Worm (Caenorhabditis elegans) whole organism, young adult: ENCODE results near the gene fbn-1.

Experiments
- D2030.7 ChIP-seq: fragments of 200-800 bp; sonication (Bioruptor generic); IDR thresholded peaks from 2 replicates; pipeline ENCODE4 v1.3.6; 2022; ENCODE audit warnings: missing genetic modification reagents, missing genetic modification characterization, missing compliant biosample characterization
- F22D6.2 ChIP-seq: sonication (generic microtip); optimal IDR thresholded peaks from 2 replicates; lab custom pipeline; 2016; ENCODE audit warnings: mild to moderate bottlenecking, missing genetic modification characterization, missing compliant biosample characterization
- F33H1.4 ChIP-seq: fragments of 200-800 bp; sonication (Bioruptor generic); IDR thresholded peaks from 2 replicates; pipeline ENCODE4 v1.3.6; 2022; ENCODE audit warnings: missing genetic modification reagents, missing genetic modification characterization, missing compliant biosample characterization
- F39B2.1 ChIP-seq: fragments of 200-800 bp; sonication (Bioruptor generic); IDR thresholded peaks from 2 replicates; pipeline ENCODE4 v1.3.6; 2022; ENCODE audit warnings: missing genetic modification reagents, missing genetic modification characterization, missing compliant biosample characterization
- F49E8.2 ChIP-seq: sonication (generic microtip); optimal IDR thresholded peaks from 3 replicates; lab custom pipeline; 2017; ENCODE audit warnings: missing genetic modification characterization, mild to moderate bottlenecking, missing compliant biosample characterization, antibody characterized with exemption, moderate library complexity; ENCODE audit not compliant: insufficient read depth
- F57A8.1 ChIP-seq: fragments of 200-800 bp; sonication (Bioruptor generic); optimal IDR thresholded peaks from 2 replicates; lab custom pipeline; 2018; ENCODE audit warnings: mild to moderate bottlenecking, missing genetic modification characterization, moderate library complexity, missing compliant biosample characterization
- F57C9.4 ChIP-seq: sonication (generic microtip); optimal IDR thresholded peaks from 2 replicates; lab custom pipeline; 2017; ENCODE audit warnings: mild to moderate bottlenecking, missing genetic modification characterization, missing compliant biosample characterization
- K12H6.12 ChIP-seq: fragments of 200-800 bp; sonication (Bioruptor generic); optimal IDR thresholded peaks from 2 replicates; lab custom pipeline; 2018; ENCODE audit warnings: mild to moderate bottlenecking, missing genetic modification characterization, missing compliant biosample characterization
- Y53F4B.3 ChIP-seq: fragments of 200-800 bp; sonication (Bioruptor generic); IDR thresholded peaks from 2 replicates; pipeline ENCODE4 v1.3.6; 2022; ENCODE audit warnings: missing genetic modification reagents, missing genetic modification characterization, missing compliant biosample characterization
- aptf-3 ChIP-seq: fragments of 200-800 bp; sonication (Bioruptor generic); IDR thresholded peaks from 2 replicates; pipeline ENCODE4 v1.3.6; 2022; ENCODE audit warnings: missing genetic modification characterization, missing compliant biosample characterization
- athp-1 ChIP-seq: sonication (generic microtip); optimal IDR thresholded peaks from 2 replicates; lab custom pipeline; 2017; ENCODE audit warnings: mild to moderate bottlenecking, missing genetic modification characterization, missing compliant biosample characterization
- bed-1 ChIP-seq: fragments of 200-800 bp; sonication (Bioruptor generic); IDR thresholded peaks from 2 replicates; pipeline ENCODE4 v1.3.6; 2022; ENCODE audit warnings: missing genetic modification reagents, missing genetic modification characterization, missing compliant biosample characterization
- cebp-1 ChIP-seq, 2 experiments: fragments of 200-800 bp in 1 of 2; sonication (Bioruptor generic) in 1 of 2; sonication (generic microtip) in 1 of 2; IDR thresholded peaks in 1 of 2; optimal IDR thresholded peaks in 1 of 2; 2 replicates each; pipeline versions ENCODE4 v1.3.6 to Lab custom; 2017 to 2022; ENCODE audit warnings: missing compliant biosample characterization in 2 of 2, missing genetic modification characterization in 2 of 2, mild to moderate bottlenecking in 1 of 2, missing genetic modification reagents in 1 of 2, moderate library complexity in 1 of 2
- cebp-2 ChIP-seq: fragments of 200-800 bp; sonication (Bioruptor generic); IDR thresholded peaks from 2 replicates; pipeline ENCODE4 v1.3.6; 2022; ENCODE audit warnings: missing genetic modification characterization, missing compliant biosample characterization
- ceh-40 ChIP-seq: fragments of 200-800 bp; sonication (Bioruptor generic); IDR thresholded peaks from 2 replicates; pipeline ENCODE4 v1.3.6; 2022; ENCODE audit warnings: missing genetic modification characterization, missing compliant biosample characterization
- ceh-79 ChIP-seq: sonication (generic microtip); optimal IDR thresholded peaks from 2 replicates; lab custom pipeline; 2017; ENCODE audit warnings: mild to moderate bottlenecking, missing genetic modification characterization, missing compliant biosample characterization
- efl-1 ChIP-seq: fragments of 150-350 bp; optimal IDR thresholded peaks from 2 replicates; lab custom pipeline; 2014; ENCODE audit warnings: missing biosample characterization, missing genetic modification reagents, missing genetic modification characterization
- egrh-3 ChIP-seq: fragments of 200-800 bp; sonication (Bioruptor generic); IDR thresholded peaks from 2 replicates; pipeline ENCODE4 v1.3.6; 2022; ENCODE audit warnings: missing genetic modification reagents, missing genetic modification characterization, missing compliant biosample characterization
- fkh-3 ChIP-seq: sonication (generic microtip); optimal IDR thresholded peaks from 2 replicates; lab custom pipeline; 2016; ENCODE audit warnings: mild to moderate bottlenecking, missing genetic modification characterization, missing compliant biosample characterization
- hlh-26 ChIP-seq: fragments of 200-800 bp; sonication (Bioruptor generic); conservative IDR thresholded peaks from 2 replicates; pipeline ENCODE4 v1.3.6; 2022; ENCODE audit warnings: missing genetic modification reagents, missing genetic modification characterization, missing compliant biosample characterization
- hmg-1.2 ChIP-seq: fragments of 200-800 bp; sonication (Bioruptor generic); IDR thresholded peaks from 2 replicates; pipeline ENCODE4 v1.3.6; 2022; ENCODE audit warnings: missing genetic modification reagents, missing genetic modification characterization, missing compliant biosample characterization
- lin-35 ChIP-seq, 3 experiments: fragments of 150-350 bp in 2 of 3; sonication (generic microtip) in 1 of 3; optimal IDR thresholded peaks; 2 replicates each; lab custom pipeline; 2014 to 2018; ENCODE audit warnings: missing biosample characterization in 3 of 3, missing genetic modification characterization in 3 of 3, missing genetic modification reagents in 3 of 3
- lin-54 ChIP-seq: fragments of 200-800 bp; sonication (Bioruptor generic); optimal IDR thresholded peaks from 2 replicates; lab custom pipeline; 2018; ENCODE audit warnings: mild to moderate bottlenecking, missing genetic modification characterization, missing compliant biosample characterization
- lsl-1 ChIP-seq: fragments of 200-800 bp; sonication (Bioruptor generic); optimal IDR thresholded peaks from 2 replicates; lab custom pipeline; 2018; ENCODE audit warnings: mild to moderate bottlenecking, missing genetic modification characterization, moderate library complexity, missing compliant biosample characterization
- madf-6 ChIP-seq: fragments of 200-800 bp; sonication (Bioruptor generic); IDR thresholded peaks from 2 replicates; pipeline ENCODE4 v1.3.6; 2022; ENCODE audit warnings: missing genetic modification reagents, missing genetic modification characterization, missing compliant biosample characterization
- mcd-1 ChIP-seq: fragments of 200-800 bp; sonication (Bioruptor generic); IDR thresholded peaks from 2 replicates; pipeline ENCODE4 v1.3.6; 2022; ENCODE audit warnings: missing genetic modification reagents, missing genetic modification characterization, missing compliant biosample characterization
- mxl-1 ChIP-seq: sonication (generic microtip); optimal IDR thresholded peaks from 2 replicates; lab custom pipeline; 2016; ENCODE audit warnings: missing genetic modification characterization, missing compliant biosample characterization
- nfyb-1 ChIP-seq: fragments of 200-800 bp; sonication (Bioruptor generic); IDR thresholded peaks from 2 replicates; pipeline ENCODE4 v1.3.6; 2022; ENCODE audit warnings: missing genetic modification reagents, missing genetic modification characterization, missing compliant biosample characterization
- nhr-120 ChIP-seq: fragments of 200-800 bp; sonication (Bioruptor generic); IDR thresholded peaks from 2 replicates; pipeline ENCODE4 v1.3.6; 2022; ENCODE audit warnings: missing genetic modification characterization, missing compliant biosample characterization
- nhr-179 ChIP-seq: sonication (generic microtip); optimal IDR thresholded peaks from 2 replicates; lab custom pipeline; 2016; ENCODE audit warnings: mild to moderate bottlenecking, missing genetic modification characterization, missing compliant biosample characterization
- nhr-80 ChIP-seq: sonication (generic microtip); optimal IDR thresholded peaks from 2 replicates; lab custom pipeline; 2016; ENCODE audit warnings: missing genetic modification characterization, missing compliant biosample characterization
- rcor-1 ChIP-seq: fragments of 200-800 bp; sonication (Bioruptor generic); IDR thresholded peaks from 2 replicates; pipeline ENCODE4 v1.3.6; 2022; ENCODE audit warnings: missing genetic modification reagents, missing genetic modification characterization, missing compliant biosample characterization
- sea-2 ChIP-seq: fragments of 200-800 bp; sonication (Bioruptor generic); IDR thresholded peaks from 2 replicates; pipeline ENCODE4 v1.3.6; 2022; ENCODE audit warnings: missing genetic modification characterization, missing compliant biosample characterization
- snpc-1.3 ChIP-seq: sonication (generic microtip); optimal IDR thresholded peaks from 2 replicates; lab custom pipeline; 2017; ENCODE audit warnings: missing genetic modification characterization, mild to moderate bottlenecking, missing compliant biosample characterization, antibody characterized with exemption, moderate library complexity, missing genotype, missing genetic modification reagents; ENCODE audit not compliant: insufficient read depth
- snpc-4 ChIP-seq, 5 experiments: fragments of 150-350 bp in 1 of 5; sonication (generic microtip) in 4 of 5; optimal IDR thresholded peaks; 2 replicates each; lab custom pipeline; 2014 to 2018; ENCODE audit warnings: missing genetic modification characterization in 5 of 5, missing biosample characterization in 3 of 5, antibody characterized with exemption in 2 of 5, mild to moderate bottlenecking in 2 of 5, missing compliant biosample characterization in 2 of 5, missing genotype in 2 of 5, moderate library complexity in 2 of 5, missing genetic modification reagents in 1 of 5
- sptf-2 ChIP-seq: fragments of 200-800 bp; sonication (Bioruptor generic); optimal IDR thresholded peaks from 2 replicates; lab custom pipeline; 2018; ENCODE audit warnings: mild to moderate bottlenecking, missing genetic modification characterization, missing compliant biosample characterization
- tbx-9 ChIP-seq: sonication (generic microtip); optimal IDR thresholded peaks from 2 replicates; lab custom pipeline; 2016; ENCODE audit warnings: borderline replicate concordance, missing genetic modification characterization, inconsistent platforms, missing compliant biosample characterization
- tlf-1 ChIP-seq: fragments of 200-800 bp; sonication (Bioruptor generic); optimal IDR thresholded peaks from 2 replicates; lab custom pipeline; 2018; ENCODE audit warnings: mild to moderate bottlenecking, missing genetic modification characterization, missing compliant biosample characterization
- zim-3 ChIP-seq: sonication (generic microtip); optimal IDR thresholded peaks from 2 replicates; lab custom pipeline; 2017; ENCODE audit warnings: mild to moderate bottlenecking, missing genetic modification characterization, moderate library complexity, missing compliant biosample characterization
- ztf-22 ChIP-seq: fragments of 200-800 bp; sonication (Bioruptor generic); optimal IDR thresholded peaks from 2 replicates; lab custom pipeline; 2018; ENCODE audit warnings: mild to moderate bottlenecking, missing genetic modification characterization, moderate library complexity, missing compliant biosample characterization
- ztf-25 ChIP-seq: fragments of 200-800 bp; sonication (Bioruptor generic); IDR thresholded peaks from 2 replicates; pipeline ENCODE4 v1.3.6; 2022; ENCODE audit warnings: missing genetic modification reagents, missing genetic modification characterization, missing compliant biosample characterization

Gene fbn-1

DNA sequence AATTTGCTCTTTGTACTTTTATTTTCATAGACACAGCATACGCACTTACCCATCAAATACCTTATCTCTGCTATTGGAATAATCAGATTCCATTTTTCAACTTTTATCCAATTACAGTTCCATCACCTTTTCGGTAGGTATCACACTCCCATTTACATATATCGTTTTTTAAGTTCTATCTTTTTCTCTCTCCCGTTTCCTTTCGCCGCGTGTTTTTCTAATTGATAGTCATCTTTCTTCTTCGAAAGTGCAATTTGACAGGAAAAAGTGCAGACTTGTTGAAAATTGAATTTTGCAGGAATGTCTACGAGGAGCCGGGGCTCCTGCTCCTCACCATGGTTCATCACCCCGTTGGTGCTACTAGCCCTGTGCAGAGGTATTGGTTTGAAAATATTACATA is at the start of gene fbn-1:
Gene fbn-1 (plus strand): TSS at position 301 of the 400 bp plus-strand sequence.
- TF ChIP-seq tlf-1 (GFP tag; lab: Kevin White, UChicago) = no peak
- TF ChIP-seq efl-1 (GFP tag; lab: Kevin White, UChicago) = no peak
- TF ChIP-seq cebp-2 = no peak
- no peak for TF ChIP-seq F49E8.2 (tag; lab: Kevin White, UChicago)
- TF ChIP-seq aptf-3 (GFP tag; lab: Robert Waterston, UW) = no peak
- TF ChIP-seq Y53F4B.3 = no peak
- TF ChIP-seq, all 124 proteins: peak for 0

- TF ChIP-seq ztf-22 (GFP tag; lab: Kevin White, UChicago) (no peak), cebp-1 (GFP tag; IDR thresholded peaks at IDR 0.05; lab: Robert Waterston, UW) (no peak), cebp-1 (tag; optimal IDR thresholded peaks at IDR 0.05; lab: Kevin White, UChicago) (peak; percentile 55)
These were observed 45.9 kb upstream of the fbn-1 start, which contains the start of gene mfsd-6 for ce11 chrIII:7579324-7579723. Gene mfsd-6, minus strand, starts transcription at chrIII:7579411.

DNA sequence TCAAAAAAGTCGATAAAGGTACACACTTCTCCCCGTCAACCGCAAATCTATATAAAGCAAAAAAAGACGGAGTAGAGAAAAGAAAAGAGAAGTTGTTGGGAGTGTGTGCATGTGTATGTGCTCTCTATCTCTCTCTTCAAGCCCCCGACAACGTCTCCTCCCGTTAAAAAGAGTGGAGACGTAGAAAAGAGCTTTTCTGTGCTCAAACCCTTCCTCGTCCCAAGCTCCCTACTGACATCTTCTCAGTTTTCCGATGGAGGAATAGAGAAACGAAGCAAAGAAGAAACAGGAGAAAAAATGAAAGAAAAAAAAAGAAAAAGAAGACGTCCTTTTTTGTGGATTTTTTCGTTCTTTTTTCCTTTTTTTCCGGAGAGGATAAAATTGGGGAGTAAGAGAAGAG is 44.6 kb upstream of the fbn-1 start:
- TF ChIP-seq efl-1 (GFP tag; lab: Kevin White, UChicago) (no peak), egrh-3 (GFP tag; lab: Robert Waterston, UW) (no peak), ceh-40 (no peak), nhr-179 (no peak), cebp-1 (GFP tag; IDR thresholded peaks at IDR 0.05; lab: Robert Waterston, UW) (no peak), cebp-1 (tag; optimal IDR thresholded peaks at IDR 0.05; lab: Kevin White, UChicago) (peak; percentile 11), F39B2.1 (GFP tag; lab: Robert Waterston, UW) (no peak), nhr-80 (no peak), nhr-120 (GFP tag; lab: Robert Waterston, UW) (no peak), mxl-1 (tag; lab: Kevin White, UChicago) (no peak), aptf-3 (GFP tag; lab: Robert Waterston, UW) (no peak), ztf-25 (no peak), K12H6.12 (peak; percentile 6), F57C9.4 (tag; lab: Kevin White, UChicago) (no peak), F22D6.2 (tag; lab: Kevin White, UChicago) (no peak), athp-1 (tag; lab: Kevin White, UChicago) (no peak), lin-35 (GFP tag; optimal IDR thresholded peaks at IDR 0.05; lab: Kevin White, UChicago) (peak in 1 of 3 experiments; percentile 12), zim-3 (tag; lab: Kevin White, UChicago) (no peak), rcor-1 (no peak), hlh-26 (GFP tag; lab: Robert Waterston, UW) (no peak), nfyb-1 (GFP tag; lab: Robert Waterston, UW) (no peak), sptf-2 (GFP tag; lab: Kevin White, UChicago) (no peak), fkh-3 (tag; lab: Kevin White, UChicago) (no peak), mcd-1 (GFP tag; lab: Robert Waterston, UW) (no peak)

ce11 chrIII:7582885-7583284 is 42.3 kb upstream of the fbn-1 start, which contains the start of gene R13A5.10:
Gene R13A5.10, minus strand, starts transcription at chrIII:7582985.
- TF ChIP-seq ztf-22 (GFP tag; lab: Kevin White, UChicago) (no peak), cebp-2 (no peak), hmg-1.2 (no peak), tbx-9 (no peak), athp-1 (tag; lab: Kevin White, UChicago) (no peak), nhr-179 (no peak), rcor-1 (no peak)

- TF ChIP-seq lsl-1 (GFP tag; lab: Kevin White, UChicago) (peak; percentile 81), ceh-79 (tag; lab: Kevin White, UChicago) (no peak), F57A8.1 (GFP tag; lab: Kevin White, UChicago) (no peak), F33H1.4 (peak; percentile 45; the same call in 1 of the 2 replicates), sea-2 (GFP tag; lab: Robert Waterston, UW) (no peak), bed-1 (GFP tag; lab: Robert Waterston, UW) (no peak), madf-6 (GFP tag; lab: Robert Waterston, UW) (peak; percentile 73), snpc-1.3 (tag; lab: Kevin White, UChicago) (peak; percentile 29), nhr-80 (peak; percentile 47), lin-54 (peak; percentile 26), snpc-4 (GFP tag; optimal IDR thresholded peaks at IDR 0.05; lab: Kevin White, UChicago) (peak; percentile 9), snpc-4 (tag; optimal IDR thresholded peaks at IDR 0.05; lab: Kevin White, UChicago) (no peak), D2030.7 (GFP tag; lab: Robert Waterston, UW) (peak; percentile 45; the same call in 1 of the 2 replicates)
These were observed 41.0 kb upstream of the fbn-1 start, which contains the start of gene cup-5 for ce11 chrIII:7584131-7584646. Gene cup-5, plus strand, starts transcription at chrIII:7584181.
